Worm (Caenorhabditis elegans): Measurements from ENCODE around the gene F11A5.18.

F11A5.18 gene

DNA sequence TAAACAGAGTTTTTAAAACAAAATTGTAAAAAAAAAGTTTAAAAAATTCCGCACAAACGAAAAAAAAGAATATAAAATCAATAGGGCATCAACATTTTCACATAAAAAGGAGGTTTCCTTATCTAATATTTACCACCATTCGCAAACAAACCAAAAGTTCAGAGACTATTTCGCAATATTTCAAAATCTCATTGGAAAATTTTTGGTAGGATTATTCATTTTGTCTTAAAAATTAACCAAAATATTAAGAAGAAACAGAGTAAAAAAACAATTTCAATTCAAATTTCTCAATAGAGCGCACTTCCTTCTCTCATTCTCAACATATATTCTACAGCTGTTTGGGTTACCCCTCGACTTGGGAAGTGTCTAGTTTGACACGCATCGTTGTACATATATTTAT lies 42.6 kb upstream of the F11A5.18 start:
- TF ChIP-seq zip-4 (GFP tag; optimal IDR thresholded peaks at IDR 0.05) (peak; percentile 79), nhr-11 (tag; optimal IDR thresholded peaks at IDR 0.05) (no peak), sox-4 (tag; optimal IDR thresholded peaks at IDR 0.05) (no peak), elt-2 (tag; optimal IDR thresholded peaks at IDR 0.05) (peak; percentile 24), skn-1 (tag; optimal IDR thresholded peaks at IDR 0.05) (peak; percentile 2), ztf-4 (tag; optimal IDR thresholded peaks at IDR 0.05) (no peak), snpc-4 (tag; optimal IDR thresholded peaks at IDR 0.05) (peak; percentile 2), nhr-84 (tag; optimal IDR thresholded peaks at IDR 0.05) (no peak), unc-30 (tag; optimal IDR thresholded peaks at IDR 0.05) (no peak), efl-1 (optimal IDR thresholded peaks at IDR 0.05) (peak in 1 of 2 experiments; percentile 9), efl-1 (GFP tag; optimal IDR thresholded peaks at IDR 0.05 in 1 of 2) (peak in 1 of 2 experiments; percentile 4), swsn-7 (tag; optimal IDR thresholded peaks at IDR 0.05) (no peak)

DNA sequence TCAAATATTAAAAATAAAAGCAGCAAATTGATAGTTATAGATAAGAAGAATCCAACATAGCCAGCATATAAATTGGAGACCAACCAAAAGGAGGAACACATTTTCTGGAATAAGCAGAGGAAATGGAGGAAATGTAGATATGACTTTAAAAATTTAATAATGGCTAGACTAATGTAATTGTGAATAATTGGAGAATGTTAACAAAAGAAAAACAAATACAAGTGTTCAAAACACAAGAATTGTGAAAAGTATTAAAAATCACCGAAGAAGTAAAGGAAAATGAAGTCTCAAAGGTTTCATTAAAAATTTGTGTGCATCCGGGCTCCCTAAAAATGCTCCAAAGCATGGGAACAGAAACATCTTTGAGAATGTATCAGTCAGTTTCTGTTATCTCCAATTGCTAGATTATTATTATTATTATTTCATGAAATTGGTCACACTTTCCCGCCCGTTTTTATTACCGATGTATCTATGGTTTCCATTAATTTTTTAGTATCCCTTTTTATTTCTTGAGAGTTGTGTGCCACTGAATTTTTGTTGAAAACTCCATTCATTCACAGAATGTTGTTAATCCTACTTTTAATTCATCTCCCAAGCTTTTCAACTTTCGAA lies 40.5 kb upstream of the F11A5.18 start, which contains the start of the genes str-109 and F10A3.11:
TSS of gene str-109 (minus strand) at position 101 of the 612 bp plus-strand sequence.
TSS of gene F10A3.11 (plus strand) at position 562 of the 612 bp plus-strand sequence.
- TF ChIP-seq mef-2 (tag; optimal IDR thresholded peaks at IDR 0.05) (no peak), efl-1 (optimal IDR thresholded peaks at IDR 0.05) (no peak), efl-1 (GFP tag; optimal IDR thresholded peaks at IDR 0.05 in 1 of 2) (no peak), efl-3 (GFP tag; optimal IDR thresholded peaks at IDR 0.05) (no peak), swsn-7 (tag; optimal IDR thresholded peaks at IDR 0.05) (no peak), nhr-71 (tag; optimal IDR thresholded peaks at IDR 0.05) (no peak), lin-13 (GFP tag; optimal IDR thresholded peaks at IDR 0.05) (no peak)

DNA sequence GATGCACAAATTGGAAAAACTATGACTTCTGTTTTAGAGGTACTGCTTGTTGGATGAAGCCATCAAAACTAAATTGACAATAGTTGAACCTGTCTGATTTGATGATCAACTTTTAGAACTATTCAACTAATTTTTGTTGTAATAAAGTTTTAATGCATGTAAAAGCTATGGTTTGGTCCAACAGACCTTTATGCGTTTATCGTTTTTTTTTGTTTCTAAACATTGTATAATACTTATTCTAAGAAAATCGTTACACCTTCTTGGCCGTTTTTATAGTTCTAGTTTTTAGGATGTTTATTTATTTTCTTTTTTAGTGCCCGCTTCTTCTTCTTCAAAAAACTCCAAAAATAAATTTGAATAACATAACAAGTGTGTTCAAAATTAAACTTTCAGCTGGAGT lies 39.0 kb upstream of the F11A5.18 start, which contains the start of gene F10A3.12:
TSS of gene F10A3.12 (plus strand) at position 301 of the 400 bp plus-strand sequence.
- no peak for TF ChIP-seq nhr-28 (tag; optimal IDR thresholded peaks at IDR 0.05)
- no peak for TF ChIP-seq F16B12.6 (tag; optimal IDR thresholded peaks at IDR 0.05)
- TF ChIP-seq alr-1 (tag; optimal IDR thresholded peaks at IDR 0.05; ENCODE audit: borderline replicate concordance): no peak
- TF ChIP-seq elt-3 (tag; optimal IDR thresholded peaks at IDR 0.05): no peak
- TF ChIP-seq egl-27 (tag; optimal IDR thresholded peaks at IDR 0.05): no peak
- no peak for TF ChIP-seq sup-37 (GFP tag; optimal IDR thresholded peaks at IDR 0.05)
- no peak for TF ChIP-seq nhr-85 (tag)
- TF ChIP-seq xbp-1 (tag; optimal IDR thresholded peaks at IDR 0.05): no peak
- no peak for TF ChIP-seq unc-98 (GFP tag; IDR thresholded peaks at IDR 0.05)
- no peak for TF ChIP-seq C34B4.2 (tag; optimal IDR thresholded peaks at IDR 0.05)
- no peak for TF ChIP-seq ceh-90 (tag; optimal IDR thresholded peaks at IDR 0.05)

DNA sequence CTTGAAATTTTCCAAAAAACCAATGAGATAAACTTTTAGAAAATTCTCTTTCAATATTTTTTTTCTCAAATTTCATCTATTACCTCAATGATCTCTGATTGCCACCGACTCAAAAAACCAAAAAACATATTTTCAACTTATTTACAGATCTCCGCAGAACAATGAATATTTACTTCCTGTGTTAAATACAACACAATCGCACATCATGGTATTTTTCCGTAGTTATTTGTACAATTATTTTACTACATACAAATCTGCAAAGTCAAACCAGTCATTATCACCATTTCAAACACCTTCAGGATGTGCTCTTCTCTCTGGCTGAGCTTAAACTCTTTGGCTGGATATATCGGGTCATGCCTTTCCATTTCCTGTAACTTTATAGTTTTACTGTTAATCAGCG lies 36.8 kb upstream of the F11A5.18 start, which contains the start of gene str-108:
TSS of gene str-108 (plus strand) at position 301 of the 400 bp plus-strand sequence.
- no peak for TF ChIP-seq elt-3 (tag; optimal IDR thresholded peaks at IDR 0.05)
- no peak for TF ChIP-seq tbx-2 (tag; optimal IDR thresholded peaks at IDR 0.05)
- no peak for TF ChIP-seq xbp-1 (tag; optimal IDR thresholded peaks at IDR 0.05)
- TF ChIP-seq swsn-7 (tag; optimal IDR thresholded peaks at IDR 0.05): no peak
- TF ChIP-seq mef-2 (tag; optimal IDR thresholded peaks at IDR 0.05): no peak
- no peak for TF ChIP-seq nhr-84 (tag; optimal IDR thresholded peaks at IDR 0.05)
- TF ChIP-seq sox-4 (tag; optimal IDR thresholded peaks at IDR 0.05): no peak
- no peak for TF ChIP-seq F16B12.6 (tag; optimal IDR thresholded peaks at IDR 0.05)
- TF ChIP-seq ceh-82 (tag; optimal IDR thresholded peaks at IDR 0.05): no peak
- TF ChIP-seq unc-62 (GFP tag; optimal IDR thresholded peaks at IDR 0.05): no peak
- no peak for TF ChIP-seq lin-35 (GFP tag; optimal IDR thresholded peaks at IDR 0.05)
- TF ChIP-seq nhr-77 (tag; optimal IDR thresholded peaks at IDR 0.05): no peak
- TF ChIP-seq C34B4.2 (tag; optimal IDR thresholded peaks at IDR 0.05): no peak
- TF ChIP-seq lin-14 (GFP tag; optimal IDR thresholded peaks at IDR 0.05): no peak
- no peak for TF ChIP-seq ztf-4 (tag; optimal IDR thresholded peaks at IDR 0.05)
- no peak for TF ChIP-seq unc-98 (GFP tag; IDR thresholded peaks at IDR 0.05)
- no peak for TF ChIP-seq skn-1 (tag; optimal IDR thresholded peaks at IDR 0.05)
- no peak for TF ChIP-seq irx-1 (tag; optimal IDR thresholded peaks at IDR 0.05)

Data from whole organism, L1 larva.